Fruit fly (Drosophila melanogaster): Measurements from ENCODE around the gene CG32638.

Gene CG32638

DNA sequence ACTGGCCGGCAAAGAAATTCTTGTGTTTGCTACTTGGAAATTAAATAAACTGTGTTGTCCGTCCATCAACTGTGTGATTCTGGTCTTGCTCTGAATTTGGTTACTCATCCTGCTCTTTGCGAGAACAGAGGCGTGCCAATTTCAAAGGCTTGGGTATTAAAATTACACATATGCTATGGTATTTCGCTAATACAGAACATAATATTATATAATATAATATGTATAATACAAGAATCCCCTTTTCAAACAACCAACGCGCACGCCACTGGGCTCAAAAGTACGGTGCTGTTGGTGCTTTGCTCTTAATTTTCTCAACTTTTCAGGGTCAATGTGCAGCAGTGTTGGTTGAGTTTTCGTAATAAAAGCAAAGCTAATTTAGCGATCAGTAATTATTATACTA is 28.7 kb downstream of the CG32638 start (continued):
- no peak for TF ChIP-seq CG3163 (GFP tag; optimal IDR thresholded peaks at IDR 0.05)
- peak; percentile 75 for TF ChIP-seq CG12219 (GFP tag; optimal IDR thresholded peaks at IDR 0.05)
- TF ChIP-seq Rfx (GFP tag; IDR thresholded peaks at IDR 0.05), result peak; percentile 96
- TF ChIP-seq CG4424 (GFP tag; optimal IDR thresholded peaks at IDR 0.05), result peak; percentile 68
- no peak for TF ChIP-seq CG34224 (GFP tag; IDR thresholded peaks at IDR 0.05; ENCODE audit: partially characterized antibody)
- TF ChIP-seq Gug (GFP tag; IDR thresholded peaks at IDR 0.05), result peak; percentile 84
- TF ChIP-seq gsb-n (tag; optimal IDR thresholded peaks at IDR 0.05), result no peak
- peak; percentile 88 for TF ChIP-seq CG7839 (tag; optimal IDR thresholded peaks at IDR 0.05)
- peak; percentile 75 for TF ChIP-seq CG30403 (GFP tag; optimal IDR thresholded peaks at IDR 0.05)
- no peak for TF ChIP-seq inv (GFP tag; IDR thresholded peaks at IDR 0.05; ENCODE audit: partially characterized antibody)
- TF ChIP-seq cas (GFP tag; IDR thresholded peaks at IDR 0.05), result peak; percentile 69; the same call in 1 of the 2 replicates
- no peak for TF ChIP-seq ems (GFP tag; optimal IDR thresholded peaks at IDR 0.05)
- peak; percentile 24 for TF ChIP-seq ftz-f1 (GFP tag; optimal IDR thresholded peaks at IDR 0.05)
- peak; percentile 88 for TF ChIP-seq Oli (tag; optimal IDR thresholded peaks at IDR 0.05)
- peak; percentile 54 for TF ChIP-seq Chrac-16 (GFP tag; optimal IDR thresholded peaks at IDR 0.05)
- peak; percentile 20 to 70 for TF ChIP-seq Pdp1 (GFP tag; optimal IDR thresholded peaks at IDR 0.05)
- peak; percentile 71 for TF ChIP-seq CG10321 (GFP tag; IDR thresholded peaks at IDR 0.05)
- TF ChIP-seq CG10543 (GFP tag; optimal IDR thresholded peaks at IDR 0.05), result peak; percentile 75
- peak; percentile 72 for TF ChIP-seq CG1233 (GFP tag; optimal IDR thresholded peaks at IDR 0.05)
- peak; percentile 91 for TF ChIP-seq ranshi (GFP tag; IDR thresholded peaks at IDR 0.05)
- TF ChIP-seq CG2120 (GFP tag; optimal IDR thresholded peaks at IDR 0.05), result peak; percentile 75
- peak; percentile 84 for TF ChIP-seq caup (GFP tag; optimal IDR thresholded peaks at IDR 0.05; ENCODE audit: severe bottlenecking)
- TF ChIP-seq Atf3 (GFP tag; optimal IDR thresholded peaks at IDR 0.05), result no peak
- TF ChIP-seq Ptx1 (GFP tag; IDR thresholded peaks at IDR 0.05), result peak; percentile 89
- peak; percentile 83; the same call in 1 of the 2 replicates for TF ChIP-seq Awh (GFP tag; IDR thresholded peaks at IDR 0.05)
- TF ChIP-seq Rx (GFP tag; IDR thresholded peaks at IDR 0.05), result peak; percentile 82
- no peak for TF ChIP-seq CG7963 (GFP tag; IDR thresholded peaks at IDR 0.05; ENCODE audit: partially characterized antibody)
- TF ChIP-seq ERR (GFP tag; optimal IDR thresholded peaks at IDR 0.05), result no peak
- 0 out of 3 replicates have a peak, but pooled peaks have one; percentile 28 for TF ChIP-seq z (GFP tag; IDR thresholded peaks at IDR 0.05)
- peak; percentile 28 for TF ChIP-seq CG13123 (GFP tag; optimal IDR thresholded peaks at IDR 0.05)
- peak; percentile 75 for TF ChIP-seq dmrt99B (tag; optimal IDR thresholded peaks at IDR 0.05)
- peak; percentile 80 for TF ChIP-seq CG4730 (GFP tag; IDR thresholded peaks at IDR 0.05)
- no peak for TF ChIP-seq stwl (tag; optimal IDR thresholded peaks at IDR 0.05)
- no peak for TF ChIP-seq ash1 (GFP tag; optimal IDR thresholded peaks at IDR 0.05)
- TF ChIP-seq bbx (GFP tag; IDR thresholded peaks at IDR 0.05; ENCODE audit: partially characterized antibody), result no peak
- no peak for TF ChIP-seq CG15479 (GFP tag; optimal IDR thresholded peaks at IDR 0.05)
- peak; percentile 19 for TF ChIP-seq CG33557 (GFP tag; optimal IDR thresholded peaks at IDR 0.05)
- peak; percentile 60 for TF ChIP-seq CG10654 (GFP tag; optimal IDR thresholded peaks at IDR 0.05)
- TF ChIP-seq CG15269 (tag; optimal IDR thresholded peaks at IDR 0.05), result peak; percentile 94
- TF ChIP-seq gem (tag; optimal IDR thresholded peaks at IDR 0.05), result peak; percentile 91
- no peak for TF ChIP-seq CG8290 (GFP tag; optimal IDR thresholded peaks at IDR 0.05)
- peak in 1 of 2 experiments; percentile 74 for TF ChIP-seq CG8290 (tag; optimal IDR thresholded peaks at IDR 0.05)
- TF ChIP-seq wek (GFP tag; optimal IDR thresholded peaks at IDR 0.05), result no peak
- no peak for TF ChIP-seq pnt (GFP tag; optimal IDR thresholded peaks at IDR 0.05)
- peak; percentile 86 for TF ChIP-seq E2f1 (GFP tag; IDR thresholded peaks at IDR 0.05)
- 0 out of 2 replicates have a peak, but pooled peaks have one; percentile 45 for TF ChIP-seq crol (GFP tag; IDR thresholded peaks at IDR 0.05)
- TF ChIP-seq CG8765 (GFP tag; IDR thresholded peaks at IDR 0.05), result peak; percentile 56
- peak; percentile 67 for TF ChIP-seq org-1 (GFP tag; optimal IDR thresholded peaks at IDR 0.05)
- peak; percentile 70 for TF ChIP-seq CG15011 (GFP tag; optimal IDR thresholded peaks at IDR 0.05)
- TF ChIP-seq dan (GFP tag; IDR thresholded peaks at IDR 0.05), result no peak
- peak; percentile 39 for TF ChIP-seq Spps (tag; optimal IDR thresholded peaks at IDR 0.05)
